Worm (Caenorhabditis elegans) whole organism, L4 larva: ENCODE data around the gene F54H12.10.

Experiments used
- F37D6.2 ChIP-seq: sonication (generic microtip); optimal IDR thresholded peaks from 2 replicates; lab custom pipeline; 2016; ENCODE audit warnings: mild to moderate bottlenecking, missing genetic modification characterization, missing compliant biosample characterization
- T26A8.4 ChIP-seq: fragments of 200-800 bp; sonication (Bioruptor generic); IDR thresholded peaks from 2 replicates; pipeline ENCODE4 v1.3.6; 2022; ENCODE audit warnings: missing genetic modification characterization, missing compliant biosample characterization
- Y105C5A.15 ChIP-seq: fragments of 200-800 bp; sonication (Bioruptor generic); IDR thresholded peaks from 2 replicates; pipeline ENCODE4 v1.3.6; 2022; ENCODE audit warnings: missing genetic modification characterization, missing compliant biosample characterization
- Y5F2A.4 ChIP-seq: fragments of 200-800 bp; sonication (Bioruptor generic); optimal IDR thresholded peaks from 2 replicates; lab custom pipeline; 2018; ENCODE audit warnings: mild to moderate bottlenecking, missing genetic modification characterization, missing compliant biosample characterization
- ZK337.2 ChIP-seq: fragments of 200-800 bp; sonication (Bioruptor generic); IDR thresholded peaks from 2 replicates; pipeline ENCODE4 v1.3.6; 2022; ENCODE audit warnings: missing genetic modification reagents, missing genetic modification characterization, missing compliant biosample characterization
- ZK546.5 ChIP-seq, 2 experiments: sonication (generic microtip); optimal IDR thresholded peaks; 2 replicates each; lab custom pipeline; 2017; ENCODE audit warnings: missing biosample characterization in 2 of 2, missing genetic modification characterization in 2 of 2
- aha-1 ChIP-seq: fragments of 150-350 bp; peaks from one replicate; lab custom pipeline; 2014; ENCODE audit warnings: missing biosample characterization, missing genetic modification characterization
- attf-4 ChIP-seq: sonication (generic microtip); optimal IDR thresholded peaks from 3 replicates; lab custom pipeline; 2017; ENCODE audit warnings: missing biosample characterization, missing genetic modification characterization
- ceh-28 ChIP-seq: fragments of 150-350 bp; optimal IDR thresholded peaks from 2 replicates; lab custom pipeline; 2014; ENCODE audit warnings: missing biosample characterization, missing genetic modification reagents, missing genetic modification characterization
- ceh-44 ChIP-seq: fragments of 200-800 bp; sonication (Bioruptor generic); IDR thresholded peaks from 2 replicates; pipeline ENCODE4 v1.3.6; 2022; ENCODE audit warnings: missing genetic modification reagents, missing genetic modification characterization, missing compliant biosample characterization
- ces-1 ChIP-seq: fragments of 150-350 bp; sonication (generic microtip); optimal IDR thresholded peaks from 4 replicates; lab custom pipeline; 2014; ENCODE audit warnings: missing biosample characterization, missing genetic modification reagents, missing genetic modification characterization
- cey-2 ChIP-seq: sonication (generic microtip); optimal IDR thresholded peaks from 3 replicates; lab custom pipeline; 2017; ENCODE audit warnings: missing genetic modification characterization, mild to moderate bottlenecking, missing compliant biosample characterization, antibody characterized with exemption, borderline replicate concordance; ENCODE audit not compliant: insufficient read depth
- daf-19 ChIP-seq: fragments of 200-800 bp; sonication (Bioruptor generic); conservative IDR thresholded peaks from 2 replicates; pipeline ENCODE4 v1.3.6; 2022; ENCODE audit warnings: missing genetic modification characterization, missing compliant biosample characterization
- daf-8 ChIP-seq: fragments of 200-800 bp; sonication (Bioruptor generic); IDR thresholded peaks from 2 replicates; pipeline ENCODE4 v1.3.6; 2022; ENCODE audit warnings: missing genetic modification characterization, missing compliant biosample characterization
- dmd-9 ChIP-seq: fragments of 200-800 bp; sonication (Bioruptor generic); IDR thresholded peaks from 2 replicates; pipeline ENCODE4 v1.3.6; 2022; ENCODE audit warnings: missing genetic modification reagents, missing genetic modification characterization, missing compliant biosample characterization
- dpl-1 ChIP-seq: fragments of 150-350 bp; optimal IDR thresholded peaks from 2 replicates; lab custom pipeline; 2014; ENCODE audit warnings: missing biosample characterization, missing genetic modification reagents, missing genetic modification characterization
- duxl-1 ChIP-seq: sonication (generic microtip); optimal IDR thresholded peaks from 2 replicates; lab custom pipeline; 2016; ENCODE audit warnings: mild to moderate bottlenecking, missing genetic modification characterization, moderate library complexity, missing compliant biosample characterization; ENCODE audit not compliant: poor library complexity
- egl-43 ChIP-seq: fragments of 200-800 bp; sonication (Bioruptor generic); IDR thresholded peaks from 2 replicates; pipeline ENCODE4 v1.3.6; 2022; ENCODE audit warnings: missing genetic modification reagents, missing genetic modification characterization, missing compliant biosample characterization
- fkh-10 ChIP-seq: fragments of 150-350 bp; optimal IDR thresholded peaks from 2 replicates; lab custom pipeline; 2014; ENCODE audit warnings: missing biosample characterization, missing genetic modification reagents, missing genetic modification characterization
- gei-8 ChIP-seq: fragments of 200-800 bp; sonication (Bioruptor generic); optimal IDR thresholded peaks from 2 replicates; lab custom pipeline; 2018; ENCODE audit warnings: mild to moderate bottlenecking, missing genetic modification characterization, missing compliant biosample characterization
- hif-1 ChIP-seq, 2 experiments: sonication (generic microtip); optimal IDR thresholded peaks; 2 replicates each; lab custom pipeline; 2016 to 2017; ENCODE audit warnings: missing compliant biosample characterization in 2 of 2, missing genetic modification characterization in 2 of 2, missing genetic modification reagents in 2 of 2, missing genotype in 2 of 2, mild to moderate bottlenecking in 1 of 2
- hlh-30 ChIP-seq: sonication (generic microtip); optimal IDR thresholded peaks from 2 replicates; lab custom pipeline; 2017; ENCODE audit warnings: antibody characterized with exemption, mild to moderate bottlenecking, missing genetic modification characterization, missing compliant biosample characterization; ENCODE audit not compliant: insufficient read depth
- hmg-1.1 ChIP-seq: fragments of 200-800 bp; sonication (Bioruptor generic); IDR thresholded peaks from 2 replicates; pipeline ENCODE4 v1.3.6; 2022; ENCODE audit warnings: missing genetic modification reagents, missing genetic modification characterization, missing compliant biosample characterization
- jun-1 ChIP-seq: fragments of 150-350 bp; optimal IDR thresholded peaks from 2 replicates; lab custom pipeline; 2014; ENCODE audit warnings: missing biosample characterization, missing genetic modification reagents, missing genetic modification characterization
- lin-1 ChIP-seq: fragments of 200-800 bp; sonication (Bioruptor generic); IDR thresholded peaks from 2 replicates; pipeline ENCODE4 v1.3.6; 2022; ENCODE audit warnings: missing genetic modification reagents, missing genetic modification characterization, missing compliant biosample characterization
- lin-13 ChIP-seq: fragments of 150-350 bp; optimal IDR thresholded peaks from 2 replicates; lab custom pipeline; 2014; ENCODE audit warnings: missing biosample characterization, missing genetic modification reagents, missing genetic modification characterization
- lin-15B ChIP-seq: fragments of 150-350 bp; sonication (generic microtip); optimal IDR thresholded peaks from 3 replicates; lab custom pipeline; 2014; ENCODE audit warnings: missing biosample characterization, missing genetic modification characterization
- lin-29 ChIP-seq: fragments of 200-800 bp; sonication (Bioruptor generic); IDR thresholded peaks from 2 replicates; pipeline ENCODE4 v1.3.6; 2022; ENCODE audit warnings: missing genetic modification reagents, missing genetic modification characterization, missing compliant biosample characterization
- lin-38 ChIP-seq: fragments of 200-800 bp; sonication (Bioruptor generic); IDR thresholded peaks from 2 replicates; pipeline ENCODE4 v1.3.6; 2022; ENCODE audit warnings: missing genetic modification reagents, missing genetic modification characterization, missing compliant biosample characterization
- lin-39 ChIP-seq: fragments of 150-350 bp; optimal IDR thresholded peaks from 2 replicates; lab custom pipeline; 2014; ENCODE audit warnings: missing biosample characterization, missing genetic modification reagents, missing genetic modification characterization
- lir-3 ChIP-seq: sonication (generic microtip); optimal IDR thresholded peaks from 2 replicates; lab custom pipeline; 2016; ENCODE audit warnings: mild to moderate bottlenecking, missing genetic modification characterization, missing compliant biosample characterization
- lsy-2 ChIP-seq, 2 experiments: fragments of 150-350 bp in 1 of 2; sonication (generic microtip) in 1 of 2; optimal IDR thresholded peaks; 2 replicates each; lab custom pipeline; 2014 to 2017; ENCODE audit warnings: missing biosample characterization in 2 of 2, missing genetic modification characterization in 2 of 2
- mdl-1 ChIP-seq, 2 experiments: fragments of 150-350 bp in 1 of 2; sonication (generic microtip) in 1 of 2; optimal IDR thresholded peaks; 2 replicates each; lab custom pipeline; 2014 to 2017; ENCODE audit warnings: missing biosample characterization in 2 of 2, missing genetic modification characterization in 2 of 2
- mdt-29 ChIP-seq: fragments of 200-800 bp; sonication (Bioruptor generic); IDR thresholded peaks from 2 replicates; pipeline ENCODE4 v1.3.6; 2022; ENCODE audit warnings: missing genetic modification reagents, missing genetic modification characterization, missing compliant biosample characterization
- mep-1 ChIP-seq: fragments of 150-350 bp; sonication (generic microtip); optimal IDR thresholded peaks from 3 replicates; lab custom pipeline; 2014; ENCODE audit warnings: missing biosample characterization, missing genetic modification characterization
- mes-2 ChIP-seq: sonication (generic microtip); optimal IDR thresholded peaks from 2 replicates; lab custom pipeline; 2016; ENCODE audit warnings: missing genotype, mild to moderate bottlenecking, missing genetic modification characterization, missing compliant biosample characterization; ENCODE audit not compliant: poor library complexity, severe bottlenecking
- mxl-3 ChIP-seq: fragments of 200-800 bp; sonication (Bioruptor generic); optimal IDR thresholded peaks from 2 replicates; lab custom pipeline; 2018; ENCODE audit warnings: mild to moderate bottlenecking, missing genetic modification characterization, missing compliant biosample characterization
- nhr-6 ChIP-seq: fragments of 150-350 bp; optimal IDR thresholded peaks from 2 replicates; lab custom pipeline; 2014; ENCODE audit warnings: missing biosample characterization, missing genetic modification characterization
- pha-4 ChIP-seq, 2 experiments: fragments of 150-350 bp in 1 of 2; fragments of 200-800 bp in 1 of 2; sonication (Bioruptor generic) in 1 of 2; IDR thresholded peaks in 1 of 2; optimal IDR thresholded peaks in 1 of 2; 2 replicates each; pipeline versions ENCODE4 v1.3.6 to Lab custom; 2014 to 2022; ENCODE audit warnings: missing genetic modification characterization in 2 of 2, missing genetic modification reagents in 2 of 2, missing biosample characterization in 1 of 2, missing compliant biosample characterization in 1 of 2
- pqm-1 ChIP-seq: sonication (generic microtip); optimal IDR thresholded peaks from 2 replicates; lab custom pipeline; 2017; ENCODE audit warnings: missing biosample characterization, missing genetic modification characterization
- saeg-2 ChIP-seq: fragments of 200-800 bp; sonication (Bioruptor generic); IDR thresholded peaks from 2 replicates; pipeline ENCODE4 v1.3.6; 2022; ENCODE audit warnings: missing genetic modification reagents, missing genetic modification characterization, missing compliant biosample characterization
- skn-1 ChIP-seq: fragments of 150-350 bp; optimal IDR thresholded peaks from 2 replicates; lab custom pipeline; 2014; ENCODE audit warnings: missing biosample characterization, missing genetic modification characterization
- snpc-4 ChIP-seq: fragments of 150-350 bp; optimal IDR thresholded peaks from 2 replicates; lab custom pipeline; 2014; ENCODE audit warnings: missing biosample characterization, missing genetic modification characterization
- spr-1 ChIP-seq: sonication (generic microtip); optimal IDR thresholded peaks from 2 replicates; lab custom pipeline; 2016; ENCODE audit warnings: mild to moderate bottlenecking, missing genetic modification characterization, missing compliant biosample characterization
- spr-3 ChIP-seq: fragments of 200-800 bp; sonication (Bioruptor generic); optimal IDR thresholded peaks from 2 replicates; lab custom pipeline; 2018; ENCODE audit warnings: mild to moderate bottlenecking, missing genetic modification characterization, missing compliant biosample characterization
- tra-1 ChIP-seq: fragments of 200-800 bp; sonication (Bioruptor generic); IDR thresholded peaks from 2 replicates; pipeline ENCODE4 v1.3.6; 2022; ENCODE audit warnings: missing genetic modification reagents, missing genetic modification characterization, missing compliant biosample characterization
- unc-130 ChIP-seq: sonication (generic microtip); optimal IDR thresholded peaks from 2 replicates; lab custom pipeline; 2016; ENCODE audit warnings: missing genetic modification reagents, missing genetic modification characterization, missing compliant biosample characterization
- zfp-3 ChIP-seq: fragments of 200-800 bp; sonication (Bioruptor generic); conservative IDR thresholded peaks from 2 replicates; pipeline ENCODE4 v1.3.6; 2022; ENCODE audit warnings: missing genetic modification reagents, missing genetic modification characterization, missing compliant biosample characterization
- zip-2 ChIP-seq: fragments of 150-350 bp; optimal IDR thresholded peaks from 2 replicates; lab custom pipeline; 2014; ENCODE audit warnings: missing biosample characterization, missing genetic modification characterization
- ztf-11 ChIP-seq: fragments of 150-350 bp; optimal IDR thresholded peaks from 2 replicates; lab custom pipeline; 2014; ENCODE audit warnings: missing biosample characterization, missing genetic modification characterization
- ztf-7 ChIP-seq: fragments of 150-350 bp; optimal IDR thresholded peaks from 2 replicates; lab custom pipeline; 2014; ENCODE audit warnings: missing biosample characterization, missing genetic modification characterization

The F54H12.10 gene

ce11 chrIII:7978723-7979122 is 20.0 kb upstream of the F54H12.10 start (continued):
- TF ChIP-seq tra-1 (no peak), mdt-29 (GFP tag; lab: Robert Waterston, UW) (no peak), unc-130 (no peak), lin-13 (GFP tag; lab: Kevin White, UChicago) (no peak), dmd-9 (GFP tag; lab: Robert Waterston, UW) (no peak), egl-43 (GFP tag; lab: Robert Waterston, UW) (no peak), saeg-2 (no peak), nhr-6 (tag; lab: Kevin White, UChicago) (peak; percentile 60), daf-8 (GFP tag; lab: Robert Waterston, UW) (no peak), hmg-1.1 (GFP tag; lab: Robert Waterston, UW) (peak; percentile 54), lin-1 (GFP tag; lab: Robert Waterston, UW) (no peak), snpc-4 (tag; lab: Kevin White, UChicago) (no peak), ztf-11 (tag; lab: Kevin White, UChicago) (no peak), ZK546.5 (tag; optimal IDR thresholded peaks at IDR 0.05; lab: Kevin White, UChicago) (no peak), mdl-1 (tag; optimal IDR thresholded peaks at IDR 0.05; lab: Kevin White, UChicago) (peak in 1 of 2 experiments; percentile 23), hif-1 (tag; optimal IDR thresholded peaks at IDR 0.05; lab: Kevin White, UChicago) (no peak), pqm-1 (tag; lab: Kevin White, UChicago) (no peak), zip-2 (tag; lab: Kevin White, UChicago) (no peak), lin-39 (tag; lab: Kevin White, UChicago) (no peak), lsy-2 (tag; optimal IDR thresholded peaks at IDR 0.05; lab: Kevin White, UChicago) (peak in 1 of 2 experiments; percentile 44), T26A8.4 (GFP tag; lab: Robert Waterston, UW) (no peak), duxl-1 (tag; lab: Kevin White, UChicago) (no peak), jun-1 (peak; percentile 6), spr-3 (GFP tag; lab: Kevin White, UChicago) (no peak), mes-2 (tag; lab: Kevin White, UChicago) (peak; percentile 26), fkh-10 (GFP tag; lab: Kevin White, UChicago) (no peak), daf-19 (no peak), spr-1 (tag; lab: Kevin White, UChicago) (no peak), hlh-30 (tag; lab: Kevin White, UChicago) (no peak), skn-1 (tag; lab: Kevin White, UChicago) (no peak), aha-1 (peak; percentile 67), Y105C5A.15 (GFP tag; lab: Robert Waterston, UW) (no peak), ceh-28 (tag; lab: Kevin White, UChicago) (no peak), ZK337.2 (GFP tag; lab: Robert Waterston, UW) (no peak), lin-38 (no peak), mxl-3 (GFP tag; lab: Kevin White, UChicago) (no peak), cey-2 (tag; lab: Kevin White, UChicago) (no peak), attf-4 (tag; lab: Kevin White, UChicago) (no peak), zfp-3 (no peak), dpl-1 (GFP tag; lab: Kevin White, UChicago) (peak; percentile 11), ceh-44 (GFP tag; lab: Robert Waterston, UW) (no peak), ztf-7 (tag; lab: Kevin White, UChicago) (peak; percentile 16), lin-15B (tag; lab: Kevin White, UChicago) (no peak), F37D6.2 (tag; lab: Kevin White, UChicago) (no peak), gei-8 (GFP tag; lab: Kevin White, UChicago) (no peak), lir-3 (tag; lab: Kevin White, UChicago) (no peak), Y5F2A.4 (GFP tag; lab: Kevin White, UChicago) (no peak), mep-1 (tag; lab: Kevin White, UChicago) (peak; percentile 46), lin-29 (GFP tag; lab: Robert Waterston, UW) (no peak), pha-4 (GFP tag; IDR thresholded peaks at IDR 0.05; lab: Robert Waterston, UW) (no peak), pha-4 (tag; optimal IDR thresholded peaks at IDR 0.05; lab: Kevin White, UChicago) (peak; percentile 64), ces-1 (GFP tag; lab: Kevin White, UChicago) (no peak)
